Fruit fly (Drosophila melanogaster): ENCODE measurements around the gene Bre1.

DNA sequence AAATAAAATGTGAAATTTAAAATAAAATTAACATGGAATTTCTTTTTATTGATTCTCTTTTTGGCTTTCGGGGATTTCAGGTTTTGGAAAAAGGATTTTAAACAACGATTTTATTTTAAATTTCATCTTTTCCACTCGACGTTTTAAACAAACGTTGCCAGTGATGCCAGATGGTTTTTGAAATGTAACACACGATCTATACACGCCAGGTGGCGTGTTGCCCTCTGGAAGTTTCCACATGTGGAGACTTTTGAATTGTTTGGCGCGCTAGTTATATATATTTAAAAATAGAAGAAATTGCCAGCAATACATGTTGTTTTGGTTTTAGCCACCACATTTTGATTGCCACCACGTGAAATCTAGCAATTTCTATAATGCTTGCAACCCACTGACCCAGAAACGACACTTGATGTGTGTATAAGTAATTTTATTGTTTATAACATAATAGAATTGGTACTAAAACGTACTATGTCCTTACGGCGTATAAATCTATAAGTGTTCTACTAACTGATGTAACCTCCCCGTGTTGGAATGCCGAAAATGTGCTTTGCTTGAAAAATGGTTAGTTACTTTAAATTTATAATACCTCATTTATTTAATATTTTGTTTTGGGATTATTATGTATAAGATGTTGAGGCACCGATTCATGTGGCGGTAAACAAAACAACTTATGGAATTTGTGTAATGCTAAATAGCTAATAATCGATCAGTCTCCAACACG is 44.2 kb downstream of the Bre1 start:
- no peak for TF ChIP-seq CG8478 (optimal IDR thresholded peaks at IDR 0.05)
- peak; percentile 86 to 96 for TF ChIP-seq CTCF (optimal IDR thresholded peaks at IDR 0.05)
